Fruit fly (Drosophila melanogaster): ENCODE results near the gene CG5793.

dm6 chr3R:21133517-21133916 lies 6.1 kb downstream of the CG5793 start, which contains the start of gene Trm7-34:
- TF ChIP-seq CG6808 (GFP tag; optimal IDR thresholded peaks at IDR 0.05) (no peak), Hr38 (GFP tag; optimal IDR thresholded peaks at IDR 0.05) (no peak)

Data from whole organism, prepupa.